Worm (Caenorhabditis elegans): Measurements from ENCODE around the gene C17C3.1.

C17C3.1 gene

DNA sequence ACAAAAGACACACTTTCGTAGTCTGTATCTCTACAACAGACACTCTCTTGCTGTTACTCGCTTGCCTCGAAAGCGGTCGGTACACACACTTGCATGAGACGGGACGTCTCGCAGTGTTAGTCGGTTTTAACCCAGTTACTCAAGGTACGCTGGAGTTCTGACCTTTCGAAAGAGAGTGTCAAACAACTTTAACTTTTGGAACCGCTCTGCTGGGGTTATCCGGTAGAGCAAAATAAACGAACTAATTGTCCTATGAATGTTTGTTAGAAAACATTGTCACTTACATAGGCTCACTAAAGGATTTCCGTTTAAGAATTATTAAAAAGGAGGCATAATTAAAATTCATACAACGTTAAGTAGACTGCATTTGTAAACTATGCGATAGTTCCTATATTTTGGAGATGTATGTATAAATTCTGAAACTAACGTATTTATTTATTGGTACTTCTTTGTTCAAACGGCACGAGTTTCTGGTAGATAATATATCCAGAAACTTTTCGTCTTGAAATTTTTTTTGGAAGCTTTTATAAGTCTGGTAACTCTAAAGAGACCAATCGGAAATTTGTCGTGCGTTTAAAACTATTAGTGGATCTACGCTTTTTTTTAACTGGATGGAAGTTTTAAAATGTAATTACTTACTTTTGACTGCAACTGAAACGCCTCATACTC lies 26.8 kb upstream of the C17C3.1 start (continued):
- TF ChIP-seq Y53G8AR.9 (GFP tag; conservative IDR thresholded peaks at IDR 0.05) (peak; percentile 95), ceh-79 (tag; optimal IDR thresholded peaks at IDR 0.05) (peak; percentile 95), dox-1 (GFP tag; IDR thresholded peaks at IDR 0.05) (peak; percentile 97), K11D2.4 (GFP tag; IDR thresholded peaks at IDR 0.05) (peak; percentile 95), aptf-3 (GFP tag; IDR thresholded peaks at IDR 0.05) (peak; percentile 83; the same call in 1 of the 2 replicates), nhr-120 (GFP tag; IDR thresholded peaks at IDR 0.05) (0 out of 2 replicates have a peak, but pooled peaks have one; percentile 35), attf-6 (GFP tag; IDR thresholded peaks at IDR 0.05) (peak; percentile 100), egrh-3 (GFP tag; IDR thresholded peaks at IDR 0.05) (peak; percentile 59; the same call in 1 of the 2 replicates), let-607 (tag; optimal IDR thresholded peaks at IDR 0.05) (peak; percentile 79 to 91), sdz-38 (tag; optimal IDR thresholded peaks at IDR 0.05) (peak; percentile 44), lin-54 (GFP tag; optimal IDR thresholded peaks at IDR 0.05) (peak; percentile 93), F52B5.7 (tag; optimal IDR thresholded peaks at IDR 0.05) (peak; percentile 96), sea-2 (GFP tag; IDR thresholded peaks at IDR 0.05) (peak; percentile 77; the same call in 1 of the 2 replicates), mel-28 (tag; optimal IDR thresholded peaks at IDR 0.05; ENCODE audit: borderline replicate concordance) (peak; percentile 91), nfya-1 (tag; optimal IDR thresholded peaks at IDR 0.05; ENCODE audit: borderline replicate concordance, insufficient read depth) (no peak), rpc-1 (optimal IDR thresholded peaks at IDR 0.05) (peak; percentile 8), rpc-1 (tag; optimal IDR thresholded peaks at IDR 0.05) (peak; percentile 5), hsf-1 (GFP tag; IDR thresholded peaks at IDR 0.05) (peak; percentile 67), F23B12.7 (tag; optimal IDR thresholded peaks at IDR 0.05; ENCODE audit: insufficient read depth) (peak; percentile 93), F55B11.4 (tag; optimal IDR thresholded peaks at IDR 0.05; ENCODE audit: borderline replicate concordance, insufficient read depth) (no peak), dpff-1 (tag; optimal IDR thresholded peaks at IDR 0.05) (peak; percentile 97), F22D6.2 (tag; optimal IDR thresholded peaks at IDR 0.05) (peak; percentile 84), F39B2.1 (GFP tag; IDR thresholded peaks at IDR 0.05) (peak; percentile 8; the same call in 1 of the 2 replicates), ztf-25 (GFP tag; IDR thresholded peaks at IDR 0.05) (no peak), pbrm-1 (GFP tag; IDR thresholded peaks at IDR 0.05) (peak; percentile 99), aptf-2 (GFP tag; conservative IDR thresholded peaks at IDR 0.05) (peak; percentile 72; the same call in 1 of the 2 replicates), gei-17 (GFP tag; optimal IDR thresholded peaks at IDR 0.05) (peak; percentile 91), ekl-4 (GFP tag; IDR thresholded peaks at IDR 0.05) (peak; percentile 96), dpl-1 (GFP tag; optimal IDR thresholded peaks at IDR 0.05) (peak; percentile 53), ceh-100 (GFP tag; IDR thresholded peaks at IDR 0.05) (peak; percentile 84), ztf-6 (GFP tag; IDR thresholded peaks at IDR 0.05) (0 out of 2 replicates have a peak, but pooled peaks have one; percentile 44), F37B4.10 (GFP tag; IDR thresholded peaks at IDR 0.05) (peak; percentile 92; the same call in 1 of the 2 replicates), die-1 (tag; optimal IDR thresholded peaks at IDR 0.05) (peak; percentile 64), madf-3 (GFP tag; IDR thresholded peaks at IDR 0.05) (no peak; the same call in none of the 2 replicates), chd-7 (tag; optimal IDR thresholded peaks at IDR 0.05) (peak; percentile 97), ccch-3 (GFP tag; optimal IDR thresholded peaks at IDR 0.05) (peak; percentile 81), nfyb-1 (GFP tag; IDR thresholded peaks at IDR 0.05) (peak; percentile 98), K12H6.12 (tag; optimal IDR thresholded peaks at IDR 0.05) (peak; percentile 98), Y79H2A.3 (GFP tag; conservative IDR thresholded peaks at IDR 0.05) (peak; percentile 68; the same call in 1 of the 2 replicates), tbp1 (GFP tag; optimal IDR thresholded peaks at IDR 0.05) (peak; percentile 83), attf-5 (GFP tag; optimal IDR thresholded peaks at IDR 0.05) (peak; percentile 87), Y95B8A.8 (GFP tag; IDR thresholded peaks at IDR 0.05) (peak; percentile 95), zfh-2 (GFP tag; conservative IDR thresholded peaks at IDR 0.05) (peak; percentile 89), ztf-18 (tag; optimal IDR thresholded peaks at IDR 0.05) (peak; percentile 77), ama-1 (optimal IDR thresholded peaks at IDR 0.05) (peak; percentile 100), ama-1 (GFP tag; optimal IDR thresholded peaks at IDR 0.05) (peak; percentile 85 to 93), bed-2 (GFP tag; IDR thresholded peaks at IDR 0.05) (peak; percentile 87), atf-7 (tag; optimal IDR thresholded peaks at IDR 0.05) (peak; percentile 98)
